Worm (Caenorhabditis elegans) whole organism, early embryonic: Measurements from ENCODE around the gene W01C8.5.

Source experiments
- B0310.2 ChIP-seq: sonication (generic microtip); optimal IDR thresholded peaks from 2 replicates; lab custom pipeline; 2016; ENCODE audit warnings: mild to moderate bottlenecking, missing genetic modification characterization, missing compliant biosample characterization
- F13C5.2 ChIP-seq: sonication (generic microtip); optimal IDR thresholded peaks from 2 replicates; lab custom pipeline; 2017; ENCODE audit warnings: mild to moderate bottlenecking, missing genetic modification characterization, inconsistent platforms, missing compliant biosample characterization
- ama-1 ChIP-seq: fragments of 150-350 bp; optimal IDR thresholded peaks from 2 replicates; lab custom pipeline; 2014
- ets-7 ChIP-seq: sonication (generic microtip); optimal IDR thresholded peaks from 2 replicates; lab custom pipeline; 2016; ENCODE audit warnings: missing genotype, missing genetic modification characterization, missing compliant biosample characterization
- flt-1 ChIP-seq: fragments of 200-800 bp; sonication (Bioruptor generic); IDR thresholded peaks from 2 replicates; pipeline ENCODE4 v1.3.6; 2022; ENCODE audit warnings: missing genetic modification characterization, missing compliant biosample characterization
- hmbx-1 ChIP-seq: sonication (generic microtip); optimal IDR thresholded peaks from 2 replicates; lab custom pipeline; 2016; ENCODE audit warnings: mild to moderate bottlenecking, missing genetic modification characterization, missing compliant biosample characterization
- hmg-4 ChIP-seq: fragments of 200-800 bp; sonication (Bioruptor generic); optimal IDR thresholded peaks from 2 replicates; lab custom pipeline; 2018; ENCODE audit warnings: mild to moderate bottlenecking, missing genetic modification characterization, missing compliant biosample characterization
- hnd-1 ChIP-seq: sonication (generic microtip); optimal IDR thresholded peaks from 2 replicates; lab custom pipeline; 2016; ENCODE audit warnings: missing genetic modification characterization, missing compliant biosample characterization
- pes-1 ChIP-seq: fragments of 200-800 bp; sonication (Bioruptor generic); IDR thresholded peaks from 2 replicates; pipeline ENCODE4 v1.3.6; 2022; ENCODE audit warnings: missing genetic modification reagents, missing genetic modification characterization, missing compliant biosample characterization
- sea-1 ChIP-seq: fragments of 200-800 bp; sonication (Bioruptor generic); conservative IDR thresholded peaks from 2 replicates; pipeline ENCODE4 v1.3.6; 2022; ENCODE audit warnings: missing genetic modification characterization, missing compliant biosample characterization
- tbx-11 ChIP-seq: fragments of 200-800 bp; sonication (Bioruptor generic); IDR thresholded peaks from 2 replicates; pipeline ENCODE4 v1.3.6; 2022; ENCODE audit warnings: missing genetic modification characterization, missing compliant biosample characterization
- tbx-37 ChIP-seq: fragments of 200-800 bp; sonication (Bioruptor generic); conservative IDR thresholded peaks from 2 replicates; pipeline ENCODE4 v1.3.6; 2022; ENCODE audit warnings: missing genetic modification reagents, missing genetic modification characterization, missing compliant biosample characterization

ce11 chrX:5697208-5697607 is at the start of gene W01C8.5:
- TF ChIP-seq sea-1 (GFP tag; lab: Robert Waterston, UW) (no peak), tbx-37 (GFP tag; lab: Robert Waterston, UW) (no peak), F13C5.2 (tag; lab: Kevin White, UChicago) (no peak), ama-1 (lab: Kevin White, UChicago) (no peak), pes-1 (no peak), hnd-1 (tag; lab: Kevin White, UChicago) (no peak), B0310.2 (tag; lab: Kevin White, UChicago) (no peak), hmg-4 (GFP tag; lab: Kevin White, UChicago) (no peak), hmbx-1 (tag; lab: Kevin White, UChicago) (no peak), flt-1 (GFP tag; lab: Robert Waterston, UW) (no peak), ets-7 (tag; lab: Kevin White, UChicago) (no peak), tbx-11 (GFP tag; lab: Robert Waterston, UW) (no peak)
